Worm (Caenorhabditis elegans): ENCODE data around the gene mboa-6.

Gene mboa-6

ce11 chrIII:1934141-1934540 lies 27.6 kb downstream of the mboa-6 start:
- TF ChIP-seq W03F9.2 (tag; optimal IDR thresholded peaks at IDR 0.05) (no peak), dao-5 (tag; optimal IDR thresholded peaks at IDR 0.05) (no peak), him-1 (tag; optimal IDR thresholded peaks at IDR 0.05) (no peak)

ce11 chrIII:1932018-1932417 lies 29.7 kb downstream of the mboa-6 start:
- TF ChIP-seq dao-5 (tag; optimal IDR thresholded peaks at IDR 0.05): no peak
- no peak for TF ChIP-seq W03F9.2 (tag; optimal IDR thresholded peaks at IDR 0.05)
- TF ChIP-seq him-1 (tag; optimal IDR thresholded peaks at IDR 0.05): no peak

ce11 chrIII:1931509-1931908 lies 30.2 kb downstream of the mboa-6 start:
- TF ChIP-seq him-1 (tag; optimal IDR thresholded peaks at IDR 0.05): no peak

- TF ChIP-seq dao-5 (tag; optimal IDR thresholded peaks at IDR 0.05) (no peak), him-1 (tag; optimal IDR thresholded peaks at IDR 0.05) (no peak), W03F9.2 (tag; optimal IDR thresholded peaks at IDR 0.05) (no peak)
Observed at ce11 chrIII:1930714-1931273, 31.0 kb downstream of the mboa-6 start.

ce11 chrIII:1928741-1929499 lies 32.8 kb downstream of the mboa-6 start:
- TF ChIP-seq him-1 (tag; optimal IDR thresholded peaks at IDR 0.05) (no peak), dao-5 (tag; optimal IDR thresholded peaks at IDR 0.05) (no peak), W03F9.2 (tag; optimal IDR thresholded peaks at IDR 0.05) (no peak)

- no peak for TF ChIP-seq him-1 (tag; optimal IDR thresholded peaks at IDR 0.05)
- TF ChIP-seq dao-5 (tag; optimal IDR thresholded peaks at IDR 0.05): no peak
- TF ChIP-seq W03F9.2 (tag; optimal IDR thresholded peaks at IDR 0.05): no peak
Observed at ce11 chrIII:1927230-1927629, 34.5 kb downstream of the mboa-6 start.

- TF ChIP-seq dao-5 (tag; optimal IDR thresholded peaks at IDR 0.05) (no peak), W03F9.2 (tag; optimal IDR thresholded peaks at IDR 0.05) (peak; percentile 16), him-1 (tag; optimal IDR thresholded peaks at IDR 0.05) (peak; percentile 2)
Observed at ce11 chrIII:1926456-1926855, 35.3 kb downstream of the mboa-6 start.

- TF ChIP-seq him-1 (tag; optimal IDR thresholded peaks at IDR 0.05): no peak
- TF ChIP-seq W03F9.2 (tag; optimal IDR thresholded peaks at IDR 0.05): no peak
- no peak for TF ChIP-seq dao-5 (tag; optimal IDR thresholded peaks at IDR 0.05)
Observed at ce11 chrIII:1925786-1926185, 36.0 kb downstream of the mboa-6 start.

ce11 chrIII:1925048-1925537 lies 36.7 kb downstream of the mboa-6 start:
- TF ChIP-seq dao-5 (tag; optimal IDR thresholded peaks at IDR 0.05) (no peak), him-1 (tag; optimal IDR thresholded peaks at IDR 0.05) (peak; percentile 79), W03F9.2 (tag; optimal IDR thresholded peaks at IDR 0.05) (peak; percentile 58)

ce11 chrIII:1923419-1924318 lies 38.1 kb downstream of the mboa-6 start:
- TF ChIP-seq dao-5 (tag; optimal IDR thresholded peaks at IDR 0.05) (no peak), him-1 (tag; optimal IDR thresholded peaks at IDR 0.05) (peak; percentile 72)

- TF ChIP-seq dao-5 (tag; optimal IDR thresholded peaks at IDR 0.05) (no peak), W03F9.2 (tag; optimal IDR thresholded peaks at IDR 0.05) (no peak), him-1 (tag; optimal IDR thresholded peaks at IDR 0.05) (no peak)
Observed at ce11 chrIII:1922516-1922915, 39.2 kb downstream of the mboa-6 start.

ce11 chrIII:1922081-1922480 lies 39.7 kb downstream of the mboa-6 start:
- no peak for TF ChIP-seq him-1 (tag; optimal IDR thresholded peaks at IDR 0.05)
- TF ChIP-seq dao-5 (tag; optimal IDR thresholded peaks at IDR 0.05): no peak
- TF ChIP-seq W03F9.2 (tag; optimal IDR thresholded peaks at IDR 0.05): no peak

- peak; percentile 97 for TF ChIP-seq him-1 (tag; optimal IDR thresholded peaks at IDR 0.05)
- TF ChIP-seq dao-5 (tag; optimal IDR thresholded peaks at IDR 0.05): peak; percentile 47
- peak; percentile 65 for TF ChIP-seq W03F9.2 (tag; optimal IDR thresholded peaks at IDR 0.05)
Observed at ce11 chrIII:1921136-1921680, 40.5 kb downstream of the mboa-6 start.
